Worm (Caenorhabditis elegans) whole organism, young adult: ENCODE measurements around the gene lgc-22.

Experiments used
- F49E8.2 ChIP-seq: sonication (generic microtip); optimal IDR thresholded peaks from 3 replicates; lab custom pipeline; 2017; ENCODE audit warnings: missing genetic modification characterization, mild to moderate bottlenecking, missing compliant biosample characterization, antibody characterized with exemption, moderate library complexity; ENCODE audit not compliant: insufficient read depth
- K12H6.12 ChIP-seq: fragments of 200-800 bp; sonication (Bioruptor generic); optimal IDR thresholded peaks from 2 replicates; lab custom pipeline; 2018; ENCODE audit warnings: mild to moderate bottlenecking, missing genetic modification characterization, missing compliant biosample characterization
- dpl-1 ChIP-seq: fragments of 150-350 bp; optimal IDR thresholded peaks from 2 replicates; lab custom pipeline; 2014; ENCODE audit warnings: missing biosample characterization, missing genetic modification reagents, missing genetic modification characterization
- hlh-26 ChIP-seq: fragments of 200-800 bp; sonication (Bioruptor generic); conservative IDR thresholded peaks from 2 replicates; pipeline ENCODE4 v1.3.6; 2022; ENCODE audit warnings: missing genetic modification reagents, missing genetic modification characterization, missing compliant biosample characterization
- let-607 ChIP-seq, 2 experiments: fragments of 200-800 bp in 1 of 2; sonication (Bioruptor generic) in 1 of 2; sonication (generic microtip) in 1 of 2; optimal IDR thresholded peaks; 2 replicates each; lab custom pipeline; 2016 to 2018; ENCODE audit warnings: mild to moderate bottlenecking in 2 of 2, missing compliant biosample characterization in 2 of 2, missing genetic modification characterization in 2 of 2, moderate library complexity in 2 of 2, missing genotype in 1 of 2
- lin-26 ChIP-seq: fragments of 200-800 bp; sonication (Bioruptor generic); IDR thresholded peaks from 2 replicates; pipeline ENCODE4 v1.3.6; 2022; ENCODE audit warnings: missing genetic modification reagents, missing genetic modification characterization, missing compliant biosample characterization
- snpc-4 ChIP-seq, 5 experiments: fragments of 150-350 bp in 1 of 5; sonication (generic microtip) in 4 of 5; optimal IDR thresholded peaks; 2 replicates each; lab custom pipeline; 2014 to 2018; ENCODE audit warnings: missing genetic modification characterization in 5 of 5, missing biosample characterization in 3 of 5, antibody characterized with exemption in 2 of 5, mild to moderate bottlenecking in 2 of 5, missing compliant biosample characterization in 2 of 5, missing genotype in 2 of 5, moderate library complexity in 2 of 5, missing genetic modification reagents in 1 of 5

- TF ChIP-seq K12H6.12 (no peak), lin-26 (GFP tag; lab: Robert Waterston, UW) (no peak), snpc-4 (GFP tag; optimal IDR thresholded peaks at IDR 0.05; lab: Kevin White, UChicago) (no peak), snpc-4 (tag; optimal IDR thresholded peaks at IDR 0.05; lab: Kevin White, UChicago) (no peak), hlh-26 (GFP tag; lab: Robert Waterston, UW) (no peak), dpl-1 (GFP tag; lab: Kevin White, UChicago) (no peak), let-607 (tag; optimal IDR thresholded peaks at IDR 0.05; lab: Kevin White, UChicago) (no peak), F49E8.2 (tag; lab: Kevin White, UChicago) (no peak)
These were observed 16.1 kb upstream of the lgc-22 start for ce11 chrIV:4284989-4285388.
